Fruit fly (Drosophila melanogaster) whole organism, wandering third instar larva: ENCODE measurements around the gene CG13950.

ENCODE experiments used
- Abd-B ChIP-seq: fragments of >200 bp; optimal IDR thresholded peaks from 2 replicates; lab custom pipeline; 2017; ENCODE audit warnings: missing biosample characterization, missing genetic modification characterization
- CG32264 ChIP-seq: fragments of 200-800 bp; sonication (Bioruptor generic); optimal IDR thresholded peaks from 2 replicates; lab custom pipeline; 2016; ENCODE audit warnings: missing biosample characterization, missing genetic modification characterization
- CG9705 ChIP-seq: fragments of 200-800 bp; sonication (Bioruptor generic); optimal IDR thresholded peaks from 2 replicates; lab custom pipeline; 2018; ENCODE audit warnings: missing biosample characterization, mild to moderate bottlenecking, missing genetic modification characterization
- CrebA ChIP-seq: fragments of 200-800 bp; sonication (Bioruptor generic); optimal IDR thresholded peaks from 2 replicates; lab custom pipeline; 2016; ENCODE audit warnings: missing biosample characterization, mild to moderate bottlenecking, missing genetic modification characterization, borderline replicate concordance
- Dfd ChIP-seq: fragments of >200 bp; optimal IDR thresholded peaks from 2 replicates; lab custom pipeline; 2017; ENCODE audit warnings: missing biosample characterization, missing genetic modification characterization
- Dif ChIP-seq: fragments of 200-275, 200-300 bp; sonication (Bioruptor generic); optimal IDR thresholded peaks from 2 replicates; lab custom pipeline; 2018; ENCODE audit warnings: missing biosample characterization, missing genetic modification characterization; ENCODE audit not compliant: partially characterized antibody
- GATAd ChIP-seq: sonication (Bioruptor generic); optimal IDR thresholded peaks from 2 replicates; lab custom pipeline; 2016; ENCODE audit warnings: missing biosample characterization, missing genetic modification characterization
- HLH106 ChIP-seq: fragments of 200-800 bp; optimal IDR thresholded peaks from 3 replicates; lab custom pipeline; 2019; ENCODE audit warnings: missing biosample characterization, mild to moderate bottlenecking, missing genetic modification characterization, moderate library complexity
- Hnf4 ChIP-seq: fragments of 200-800 bp; sonication (Bioruptor generic); optimal IDR thresholded peaks from 2 replicates; lab custom pipeline; 2016; ENCODE audit warnings: missing biosample characterization, mild to moderate bottlenecking, missing genetic modification characterization
- Hr78 ChIP-seq: fragments of >200 bp; optimal IDR thresholded peaks from 2 replicates; lab custom pipeline; 2017; ENCODE audit warnings: missing biosample characterization, missing genetic modification characterization
- Hr83 ChIP-seq: fragments of 200-300 bp; sonication (Bioruptor generic); optimal IDR thresholded peaks from 2 replicates; lab custom pipeline; 2016; ENCODE audit warnings: missing biosample characterization, mild to moderate bottlenecking, missing genetic modification characterization, moderate library complexity; ENCODE audit not compliant: poor library complexity, severe bottlenecking
- Mio ChIP-seq: sonication (Bioruptor generic); optimal IDR thresholded peaks from 2 replicates; lab custom pipeline; 2016; ENCODE audit warnings: missing biosample characterization, missing genetic modification characterization
- Myc ChIP-seq: fragments of >200 bp; optimal IDR thresholded peaks from 2 replicates; lab custom pipeline; 2017
- N ChIP-seq: fragments of >200 bp; optimal IDR thresholded peaks from 2 replicates; lab custom pipeline; 2018; ENCODE audit warnings: missing biosample characterization, missing external identifiers, missing genetic modification characterization
- OdsH ChIP-seq: fragments of 200-800 bp; sonication (Bioruptor generic); optimal IDR thresholded peaks from 2 replicates; lab custom pipeline; 2016; ENCODE audit warnings: missing biosample characterization, mild to moderate bottlenecking, missing genetic modification characterization
- Rel ChIP-seq, 2 experiments: fragments of 200-800 bp; sonication (Bioruptor generic) in 1 of 2; optimal IDR thresholded peaks; 2 replicates in 1 of 2; 3 replicates in 1 of 2; lab custom pipeline; 2016 to 2019; ENCODE audit warnings: mild to moderate bottlenecking in 2 of 2, missing biosample characterization in 2 of 2, missing genetic modification characterization in 2 of 2, moderate library complexity in 1 of 2
- Sp1 ChIP-seq: fragments of 200-800 bp; sonication (Bioruptor generic); optimal IDR thresholded peaks from 3 replicates; lab custom pipeline; 2019; ENCODE audit warnings: missing biosample characterization, mild to moderate bottlenecking, missing genetic modification characterization, moderate library complexity
- Vsx2 ChIP-seq: fragments of 200-300, 225-300 bp; sonication (Bioruptor generic); optimal IDR thresholded peaks from 2 replicates; lab custom pipeline; 2018; ENCODE audit warnings: missing biosample characterization, missing genetic modification characterization; ENCODE audit not compliant: partially characterized antibody
- br ChIP-seq: fragments of 200-800 bp; sonication (Bioruptor generic); optimal IDR thresholded peaks from 2 replicates; lab custom pipeline; 2016; ENCODE audit warnings: missing biosample characterization, missing genetic modification characterization
- brk ChIP-seq: fragments of 200-800 bp; sonication (Bioruptor generic); optimal IDR thresholded peaks from 2 replicates; lab custom pipeline; 2016; ENCODE audit warnings: missing biosample characterization, mild to moderate bottlenecking, missing genetic modification characterization
- dl ChIP-seq, 2 experiments: fragments of 175-275, 200-275 bp in 1 of 2; fragments of 200-275 bp in 1 of 2; sonication (Bioruptor generic); optimal IDR thresholded peaks; lab custom pipeline; 2018; ENCODE audit warnings: mild to moderate bottlenecking in 2 of 2, missing biosample characterization in 2 of 2, missing genetic modification characterization in 2 of 2, moderate library complexity in 2 of 2; ENCODE audit not compliant: partially characterized antibody in 2 of 2, insufficient read depth in 1 of 2
- dmrt93B ChIP-seq: fragments of 200-800 bp; sonication (Bioruptor generic); optimal IDR thresholded peaks from 2 replicates; lab custom pipeline; 2018; ENCODE audit warnings: missing biosample characterization, mild to moderate bottlenecking, missing genetic modification characterization
- dsf ChIP-seq: sonication (Bioruptor generic); optimal IDR thresholded peaks from 2 replicates; lab custom pipeline; 2016; ENCODE audit warnings: missing biosample characterization, missing genetic modification characterization, borderline replicate concordance
- ey ChIP-seq: fragments of 200-800 bp; sonication (Bioruptor generic); optimal IDR thresholded peaks from 2 replicates; lab custom pipeline; 2016; ENCODE audit warnings: missing biosample characterization, missing genetic modification characterization
- foxo ChIP-seq, 2 experiments: fragments of 200-800 bp; sonication (Bioruptor generic); optimal IDR thresholded peaks; 2 replicates in 1 of 2; 3 replicates in 1 of 2; lab custom pipeline; 2016 to 2017; ENCODE audit warnings: missing biosample characterization in 2 of 2, missing genetic modification characterization in 2 of 2
- fru ChIP-seq: fragments of 200-800 bp; sonication (Bioruptor generic); optimal IDR thresholded peaks from 3 replicates; lab custom pipeline; 2016; ENCODE audit warnings: missing biosample characterization, mild to moderate bottlenecking, missing genetic modification characterization
- h ChIP-seq: fragments of 200-800 bp; sonication (Bioruptor generic); optimal IDR thresholded peaks from 3 replicates; lab custom pipeline; 2016; ENCODE audit warnings: missing biosample characterization, mild to moderate bottlenecking, missing genetic modification characterization
- jim ChIP-seq: fragments of 175-275, 200-325 bp; sonication (Bioruptor generic); optimal IDR thresholded peaks from 2 replicates; lab custom pipeline; 2016; ENCODE audit warnings: missing biosample characterization, mild to moderate bottlenecking, missing genetic modification characterization
- pan ChIP-seq: fragments of >200 bp; optimal IDR thresholded peaks from 2 replicates; lab custom pipeline; 2017
- psq ChIP-seq: fragments of 200-800 bp; sonication (Bioruptor generic); optimal IDR thresholded peaks from 3 replicates; lab custom pipeline; 2017; ENCODE audit warnings: missing biosample characterization, mild to moderate bottlenecking, missing genetic modification characterization, moderate library complexity
- rgr ChIP-seq: fragments of 200-800 bp; sonication (Bioruptor generic); optimal IDR thresholded peaks from 3 replicates; lab custom pipeline; 2016; ENCODE audit warnings: missing biosample characterization, mild to moderate bottlenecking, missing genetic modification characterization
- sage ChIP-seq: fragments of 200-800 bp; sonication (Bioruptor generic); optimal IDR thresholded peaks from 2 replicates; lab custom pipeline; 2016; ENCODE audit warnings: missing biosample characterization, mild to moderate bottlenecking, missing genetic modification characterization
- sv ChIP-seq: fragments of 200-800 bp; sonication (Bioruptor generic); optimal IDR thresholded peaks from 3 replicates; lab custom pipeline; 2016; ENCODE audit warnings: missing biosample characterization, missing genetic modification characterization
- tai ChIP-seq: sonication (Bioruptor generic); optimal IDR thresholded peaks from 2 replicates; lab custom pipeline; 2016; ENCODE audit warnings: missing biosample characterization, missing genetic modification characterization
- usp ChIP-seq: fragments of >200 bp; optimal IDR thresholded peaks from 2 replicates; lab custom pipeline; 2017; ENCODE audit warnings: missing biosample characterization, missing genetic modification characterization
- woc ChIP-seq: sonication (Bioruptor generic); optimal IDR thresholded peaks from 2 replicates; lab custom pipeline; 2016; ENCODE audit warnings: missing biosample characterization, mild to moderate bottlenecking, missing genetic modification characterization

Gene CG13950

dm6 chr2L:868961-869360 lies 9.0 kb downstream of the CG13950 start:
- TF ChIP-seq woc (GFP tag; lab: Kevin White, UChicago) (no peak), usp (GFP tag; lab: Kevin White, UChicago) (no peak), dl (GFP tag; optimal IDR thresholded peaks at IDR 0.05; lab: Kevin White, UChicago; ENCODE audit: insufficient read depth in 1 of 2, partially characterized antibody in 2 of 2) (no peak), Hnf4 (GFP tag; lab: Kevin White, UChicago) (no peak), HLH106 (tag; lab: Kevin White, UChicago) (no peak), jim (GFP tag; lab: Kevin White, UChicago) (no peak), brk (GFP tag; lab: Kevin White, UChicago) (no peak), dsf (GFP tag; lab: Kevin White, UChicago) (no peak)

- TF ChIP-seq foxo (GFP tag; optimal IDR thresholded peaks at IDR 0.05; lab: Kevin White, UChicago) (peak in 1 of 2 experiments; percentile 56), sage (GFP tag; lab: Kevin White, UChicago) (no peak), Hr83 (GFP tag; lab: Kevin White, UChicago) (peak; percentile 19), HLH106 (tag; lab: Kevin White, UChicago) (peak; percentile 38), N (GFP tag; lab: Kevin White, UChicago) (no peak), Sp1 (GFP tag; lab: Kevin White, UChicago) (peak; percentile 25)
These were observed 9.6 kb downstream of the CG13950 start, which contains the start of gene dbe for dm6 chr2L:869497-870040. dbe (minus strand) TSS chr2L:869857.

- TF ChIP-seq Dif (peak; percentile 44), sv (no peak), dl (GFP tag; optimal IDR thresholded peaks at IDR 0.05; lab: Kevin White, UChicago; ENCODE audit: insufficient read depth in 1 of 2, partially characterized antibody in 2 of 2) (peak in 1 of 2 experiments; percentile 24), Vsx2 (GFP tag; lab: Kevin White, UChicago) (peak; percentile 39)
- TF ChIP-seq, all 38 proteins: peak for 3
These were observed 10.3 kb downstream of the CG13950 start, which contains the start of gene PNUTS for dm6 chr2L:870285-870684. PNUTS (plus strand) TSS chr2L:870465.

dm6 chr2L:870749-871418 lies 10.9 kb downstream of the CG13950 start:
- TF ChIP-seq CG9705 (GFP tag; lab: Kevin White, UChicago), result peak; percentile 28
- no peak for TF ChIP-seq dsf (GFP tag; lab: Kevin White, UChicago)
- TF ChIP-seq N (GFP tag; lab: Kevin White, UChicago), result no peak
- no peak for TF ChIP-seq Abd-B (GFP tag; lab: Kevin White, UChicago)
- no peak for TF ChIP-seq Hr78 (GFP tag; lab: Kevin White, UChicago)
- TF ChIP-seq foxo (GFP tag; optimal IDR thresholded peaks at IDR 0.05; lab: Kevin White, UChicago), result peak in 1 of 2 experiments; percentile 74
- peak; percentile 73 for TF ChIP-seq ey (GFP tag; lab: Kevin White, UChicago)
- TF ChIP-seq br (GFP tag; lab: Kevin White, UChicago), result peak; percentile 64
- no peak for TF ChIP-seq sage (GFP tag; lab: Kevin White, UChicago)
- TF ChIP-seq Hr83 (GFP tag; lab: Kevin White, UChicago), result peak; percentile 73
- TF ChIP-seq fru, result peak; percentile 61
- no peak for TF ChIP-seq usp (GFP tag; lab: Kevin White, UChicago)
- TF ChIP-seq pan (lab: Kevin White, UChicago), result no peak
- TF ChIP-seq woc (GFP tag; lab: Kevin White, UChicago), result peak; percentile 69
- TF ChIP-seq Myc (lab: Kevin White, UChicago), result peak; percentile 8
- peak; percentile 54 for TF ChIP-seq Mio (GFP tag; lab: Kevin White, UChicago)
- TF ChIP-seq dl (GFP tag; optimal IDR thresholded peaks at IDR 0.05; lab: Kevin White, UChicago; ENCODE audit: insufficient read depth in 1 of 2, partially characterized antibody in 2 of 2), result no peak
- TF ChIP-seq Vsx2 (GFP tag; lab: Kevin White, UChicago), result no peak
- peak; percentile 58 for TF ChIP-seq Dif
- TF ChIP-seq h (GFP tag; lab: Kevin White, UChicago), result peak; percentile 77
- TF ChIP-seq rgr (GFP tag; lab: Kevin White, UChicago), result peak; percentile 79
- peak; percentile 38 for TF ChIP-seq dmrt93B (GFP tag; lab: Kevin White, UChicago)
- TF ChIP-seq Sp1 (GFP tag; lab: Kevin White, UChicago), result peak; percentile 55
- TF ChIP-seq OdsH, result peak; percentile 40
- TF ChIP-seq tai (GFP tag; lab: Kevin White, UChicago), result no peak
- TF ChIP-seq HLH106 (tag; lab: Kevin White, UChicago), result peak; percentile 71
- peak; percentile 95 for TF ChIP-seq CrebA (GFP tag; lab: Kevin White, UChicago)
- TF ChIP-seq brk (GFP tag; lab: Kevin White, UChicago), result no peak
- peak; percentile 63 for TF ChIP-seq Hnf4 (GFP tag; lab: Kevin White, UChicago)
- peak; percentile 66 for TF ChIP-seq psq (GFP tag; lab: Kevin White, UChicago)
- TF ChIP-seq GATAd (GFP tag; lab: Kevin White, UChicago), result peak; percentile 23
- no peak for TF ChIP-seq Rel (GFP tag; optimal IDR thresholded peaks at IDR 0.05; lab: Kevin White, UChicago)
- TF ChIP-seq Rel (tag; optimal IDR thresholded peaks at IDR 0.05; lab: Kevin White, UChicago), result peak; percentile 18
- TF ChIP-seq jim (GFP tag; lab: Kevin White, UChicago), result no peak
- TF ChIP-seq CG32264 (GFP tag; lab: Kevin White, UChicago), result peak; percentile 7
- TF ChIP-seq Dfd (GFP tag; lab: Kevin White, UChicago), result no peak
- TF ChIP-seq sv, result peak; percentile 49
- TF ChIP-seq, all 38 proteins: peak for 23
